Worm (Caenorhabditis elegans) whole organism, L4 larva: ENCODE measurements around the gene cyn-1.

Experiments used
- F26F4.8 ChIP-seq: fragments of 200-800 bp; sonication (Bioruptor generic); conservative IDR thresholded peaks from 2 replicates; pipeline ENCODE4 v1.3.6; 2022; ENCODE audit warnings: missing genetic modification characterization, missing compliant biosample characterization
- F37D6.2 ChIP-seq: sonication (generic microtip); optimal IDR thresholded peaks from 2 replicates; lab custom pipeline; 2016; ENCODE audit warnings: mild to moderate bottlenecking, missing genetic modification characterization, missing compliant biosample characterization
- F44E2.7 ChIP-seq: fragments of 200-800 bp; sonication (Bioruptor generic); IDR thresholded peaks from 2 replicates; pipeline ENCODE4 v2.1.2; 2022; ENCODE audit warnings: missing genetic modification characterization, missing compliant biosample characterization
- F49E8.2 ChIP-seq: sonication (generic microtip); optimal IDR thresholded peaks from 2 replicates; lab custom pipeline; 2016; ENCODE audit warnings: missing compliant biosample characterization, mild to moderate bottlenecking, missing genetic modification characterization, borderline replicate concordance
- T20F7.1 ChIP-seq: fragments of 200-800 bp; sonication (Bioruptor generic); optimal IDR thresholded peaks from 2 replicates; lab custom pipeline; 2018; ENCODE audit warnings: mild to moderate bottlenecking, missing genetic modification characterization, missing compliant biosample characterization
- Y105C5A.15 ChIP-seq: fragments of 200-800 bp; sonication (Bioruptor generic); IDR thresholded peaks from 2 replicates; pipeline ENCODE4 v1.3.6; 2022; ENCODE audit warnings: missing genetic modification characterization, missing compliant biosample characterization
- Y48G9A.11 ChIP-seq: fragments of 200-800 bp; sonication (Bioruptor generic); IDR thresholded peaks from 2 replicates; pipeline ENCODE4 v1.3.6; 2022; ENCODE audit warnings: missing genetic modification reagents, missing genetic modification characterization, missing compliant biosample characterization
- Y5F2A.4 ChIP-seq: fragments of 200-800 bp; sonication (Bioruptor generic); optimal IDR thresholded peaks from 2 replicates; lab custom pipeline; 2018; ENCODE audit warnings: mild to moderate bottlenecking, missing genetic modification characterization, missing compliant biosample characterization
- aha-1 ChIP-seq: fragments of 150-350 bp; peaks from one replicate; lab custom pipeline; 2014; ENCODE audit warnings: missing biosample characterization, missing genetic modification characterization
- arid-1 ChIP-seq: fragments of 200-800 bp; sonication (Bioruptor generic); conservative IDR thresholded peaks from 2 replicates; pipeline ENCODE4 v1.3.6; 2022; ENCODE audit warnings: missing genetic modification reagents, missing genetic modification characterization, missing compliant biosample characterization
- attf-4 ChIP-seq: sonication (generic microtip); optimal IDR thresholded peaks from 3 replicates; lab custom pipeline; 2017; ENCODE audit warnings: missing biosample characterization, missing genetic modification characterization
- ceh-20 ChIP-seq: fragments of 200-800 bp; sonication (Bioruptor generic); IDR thresholded peaks from 2 replicates; pipeline ENCODE4 v1.3.6; 2022; ENCODE audit warnings: missing genetic modification reagents, missing genetic modification characterization, missing compliant biosample characterization
- ceh-32 ChIP-seq: sonication (generic microtip); optimal IDR thresholded peaks from 2 replicates; lab custom pipeline; 2016; ENCODE audit warnings: mild to moderate bottlenecking, missing genetic modification characterization, missing compliant biosample characterization; ENCODE audit not compliant: poor library complexity
- ceh-62 ChIP-seq: sonication (generic microtip); optimal IDR thresholded peaks from 2 replicates; lab custom pipeline; 2017; ENCODE audit warnings: missing biosample characterization, missing genetic modification characterization
- ceh-82 ChIP-seq: sonication (generic microtip); optimal IDR thresholded peaks from 2 replicates; lab custom pipeline; 2017; ENCODE audit warnings: missing biosample characterization, missing genetic modification characterization
- ces-1 ChIP-seq: fragments of 150-350 bp; sonication (generic microtip); optimal IDR thresholded peaks from 4 replicates; lab custom pipeline; 2014; ENCODE audit warnings: missing biosample characterization, missing genetic modification reagents, missing genetic modification characterization
- daf-12 ChIP-seq: fragments of 150-350 bp; optimal IDR thresholded peaks from 2 replicates; lab custom pipeline; 2014; ENCODE audit warnings: missing biosample characterization, missing genetic modification reagents, missing genetic modification characterization
- dmd-6 ChIP-seq: fragments of 200-800 bp; sonication (Bioruptor generic); IDR thresholded peaks from 2 replicates; pipeline ENCODE4 v1.3.6; 2022; ENCODE audit warnings: missing genetic modification reagents, missing genetic modification characterization, missing compliant biosample characterization
- dpl-1 ChIP-seq: fragments of 150-350 bp; optimal IDR thresholded peaks from 2 replicates; lab custom pipeline; 2014; ENCODE audit warnings: missing biosample characterization, missing genetic modification reagents, missing genetic modification characterization
- dve-1 ChIP-seq: sonication (generic microtip); optimal IDR thresholded peaks from 2 replicates; lab custom pipeline; 2017; ENCODE audit warnings: antibody characterized with exemption, mild to moderate bottlenecking, missing genetic modification characterization, missing compliant biosample characterization; ENCODE audit not compliant: insufficient read depth
- egl-27 ChIP-seq: sonication (generic microtip); optimal IDR thresholded peaks from 3 replicates; lab custom pipeline; 2017; ENCODE audit warnings: missing biosample characterization, missing genetic modification reagents, missing genetic modification characterization
- egl-43 ChIP-seq: fragments of 200-800 bp; sonication (Bioruptor generic); IDR thresholded peaks from 2 replicates; pipeline ENCODE4 v1.3.6; 2022; ENCODE audit warnings: missing genetic modification reagents, missing genetic modification characterization, missing compliant biosample characterization
- fkh-10 ChIP-seq: fragments of 150-350 bp; optimal IDR thresholded peaks from 2 replicates; lab custom pipeline; 2014; ENCODE audit warnings: missing biosample characterization, missing genetic modification reagents, missing genetic modification characterization
- gei-8 ChIP-seq: fragments of 200-800 bp; sonication (Bioruptor generic); optimal IDR thresholded peaks from 2 replicates; lab custom pipeline; 2018; ENCODE audit warnings: mild to moderate bottlenecking, missing genetic modification characterization, missing compliant biosample characterization
- hif-1 ChIP-seq, 2 experiments: sonication (generic microtip); optimal IDR thresholded peaks; 2 replicates each; lab custom pipeline; 2016 to 2017; ENCODE audit warnings: missing compliant biosample characterization in 2 of 2, missing genetic modification characterization in 2 of 2, missing genetic modification reagents in 2 of 2, missing genotype in 2 of 2, mild to moderate bottlenecking in 1 of 2
- lim-7 ChIP-seq: fragments of 200-800 bp; sonication (Bioruptor generic); IDR thresholded peaks from 2 replicates; pipeline ENCODE4 v1.3.6; 2022; ENCODE audit warnings: missing genetic modification characterization, missing compliant biosample characterization
- lin-15B ChIP-seq: fragments of 150-350 bp; sonication (generic microtip); optimal IDR thresholded peaks from 3 replicates; lab custom pipeline; 2014; ENCODE audit warnings: missing biosample characterization, missing genetic modification characterization
- lin-38 ChIP-seq: fragments of 200-800 bp; sonication (Bioruptor generic); IDR thresholded peaks from 2 replicates; pipeline ENCODE4 v1.3.6; 2022; ENCODE audit warnings: missing genetic modification reagents, missing genetic modification characterization, missing compliant biosample characterization
- lin-39 ChIP-seq: fragments of 150-350 bp; optimal IDR thresholded peaks from 2 replicates; lab custom pipeline; 2014; ENCODE audit warnings: missing biosample characterization, missing genetic modification reagents, missing genetic modification characterization
- mdl-1 ChIP-seq, 2 experiments: fragments of 150-350 bp in 1 of 2; sonication (generic microtip) in 1 of 2; optimal IDR thresholded peaks; 2 replicates each; lab custom pipeline; 2014 to 2017; ENCODE audit warnings: missing biosample characterization in 2 of 2, missing genetic modification characterization in 2 of 2
- mep-1 ChIP-seq: fragments of 150-350 bp; sonication (generic microtip); optimal IDR thresholded peaks from 3 replicates; lab custom pipeline; 2014; ENCODE audit warnings: missing biosample characterization, missing genetic modification characterization
- mxl-2 ChIP-seq: fragments of 200-800 bp; sonication (Bioruptor generic); conservative IDR thresholded peaks from 2 replicates; pipeline ENCODE4 v1.3.6; 2022; ENCODE audit warnings: missing genetic modification reagents, missing genetic modification characterization, missing compliant biosample characterization
- mxl-3 ChIP-seq: fragments of 200-800 bp; sonication (Bioruptor generic); optimal IDR thresholded peaks from 2 replicates; lab custom pipeline; 2018; ENCODE audit warnings: mild to moderate bottlenecking, missing genetic modification characterization, missing compliant biosample characterization
- nhr-10 ChIP-seq: fragments of 150-350 bp; optimal IDR thresholded peaks from 2 replicates; lab custom pipeline; 2014; ENCODE audit warnings: missing biosample characterization, missing genetic modification characterization
- nhr-102 ChIP-seq: sonication (generic microtip); optimal IDR thresholded peaks from 2 replicates; lab custom pipeline; 2016; ENCODE audit warnings: mild to moderate bottlenecking, missing genetic modification characterization, moderate library complexity, missing compliant biosample characterization
- nhr-28 ChIP-seq: fragments of 150-350 bp; optimal IDR thresholded peaks from 2 replicates; lab custom pipeline; 2014; ENCODE audit warnings: missing biosample characterization, missing genetic modification characterization
- nhr-6 ChIP-seq: fragments of 150-350 bp; optimal IDR thresholded peaks from 2 replicates; lab custom pipeline; 2014; ENCODE audit warnings: missing biosample characterization, missing genetic modification characterization
- pha-4 ChIP-seq, 2 experiments: fragments of 150-350 bp in 1 of 2; fragments of 200-800 bp in 1 of 2; sonication (Bioruptor generic) in 1 of 2; IDR thresholded peaks in 1 of 2; optimal IDR thresholded peaks in 1 of 2; 2 replicates each; pipeline versions ENCODE4 v1.3.6 to Lab custom; 2014 to 2022; ENCODE audit warnings: missing genetic modification characterization in 2 of 2, missing genetic modification reagents in 2 of 2, missing biosample characterization in 1 of 2, missing compliant biosample characterization in 1 of 2
- sdz-12 ChIP-seq: fragments of 200-800 bp; sonication (Bioruptor generic); optimal IDR thresholded peaks from 2 replicates; lab custom pipeline; 2018; ENCODE audit warnings: mild to moderate bottlenecking, missing genetic modification characterization, missing compliant biosample characterization
- set-16 ChIP-seq: fragments of 200-800 bp; sonication (Bioruptor generic); IDR thresholded peaks from 2 replicates; pipeline ENCODE4 v1.3.6; 2022; ENCODE audit warnings: missing genetic modification reagents, missing genetic modification characterization, missing compliant biosample characterization
- skn-1 ChIP-seq: fragments of 150-350 bp; optimal IDR thresholded peaks from 2 replicates; lab custom pipeline; 2014; ENCODE audit warnings: missing biosample characterization, missing genetic modification characterization
- snpc-1.2 ChIP-seq: fragments of 200-800 bp; sonication (Bioruptor generic); IDR thresholded peaks from 2 replicates; pipeline ENCODE4 v1.3.6; 2022; ENCODE audit warnings: missing genetic modification reagents, missing genetic modification characterization, missing compliant biosample characterization
- snpc-4 ChIP-seq: fragments of 150-350 bp; optimal IDR thresholded peaks from 2 replicates; lab custom pipeline; 2014; ENCODE audit warnings: missing biosample characterization, missing genetic modification characterization
- spr-3 ChIP-seq: fragments of 200-800 bp; sonication (Bioruptor generic); optimal IDR thresholded peaks from 2 replicates; lab custom pipeline; 2018; ENCODE audit warnings: mild to moderate bottlenecking, missing genetic modification characterization, missing compliant biosample characterization
- tag-97 ChIP-seq: fragments of 200-800 bp; sonication (Bioruptor generic); IDR thresholded peaks from 2 replicates; pipeline ENCODE4 v1.3.6; 2022; ENCODE audit warnings: missing genetic modification characterization, missing compliant biosample characterization
- unc-130 ChIP-seq: sonication (generic microtip); optimal IDR thresholded peaks from 2 replicates; lab custom pipeline; 2016; ENCODE audit warnings: missing genetic modification reagents, missing genetic modification characterization, missing compliant biosample characterization
- zfp-2 ChIP-seq: sonication (generic microtip); optimal IDR thresholded peaks from 2 replicates; lab custom pipeline; 2016; ENCODE audit warnings: mild to moderate bottlenecking, missing genetic modification characterization, missing compliant biosample characterization
- zfp-3 ChIP-seq: fragments of 200-800 bp; sonication (Bioruptor generic); conservative IDR thresholded peaks from 2 replicates; pipeline ENCODE4 v1.3.6; 2022; ENCODE audit warnings: missing genetic modification reagents, missing genetic modification characterization, missing compliant biosample characterization
- ztf-11 ChIP-seq: fragments of 150-350 bp; optimal IDR thresholded peaks from 2 replicates; lab custom pipeline; 2014; ENCODE audit warnings: missing biosample characterization, missing genetic modification characterization
- ztf-7 ChIP-seq: fragments of 150-350 bp; optimal IDR thresholded peaks from 2 replicates; lab custom pipeline; 2014; ENCODE audit warnings: missing biosample characterization, missing genetic modification characterization

cyn-1 gene

DNA sequence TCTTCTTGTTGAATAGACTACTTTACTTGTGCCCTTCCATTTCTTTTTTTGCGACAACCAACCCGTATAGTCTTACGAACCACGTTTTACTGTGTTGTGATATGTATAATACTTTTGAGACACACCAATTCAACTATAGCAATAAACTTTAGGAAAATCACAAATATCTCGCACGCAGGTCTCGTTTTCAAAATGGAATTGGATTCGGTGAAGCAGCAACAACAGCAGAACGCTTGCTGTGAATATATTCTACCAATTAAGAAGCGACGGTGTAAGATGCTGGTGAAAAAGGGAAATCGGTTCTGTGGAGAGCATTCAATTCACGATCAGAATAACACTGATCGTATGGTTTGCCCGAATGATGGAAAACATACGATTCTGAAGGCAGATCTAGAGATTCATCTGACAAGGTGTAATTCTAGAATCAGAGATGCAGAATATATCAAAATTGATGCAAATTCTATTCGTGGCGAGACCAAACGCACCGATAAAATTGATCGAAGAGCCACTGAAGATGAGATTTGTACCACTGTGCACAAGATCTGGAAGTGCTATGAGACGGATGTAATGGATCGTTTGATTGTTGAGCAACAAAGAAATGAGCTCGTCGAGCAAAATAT lies 1.5 kb upstream of the cyn-1 start, which contains the start of gene Y49A3A.3:
Gene Y49A3A.3 (plus strand): TSS at position 153 of the 620 bp plus-strand sequence.
- TF ChIP-seq dve-1 (tag; lab: Kevin White, UChicago) (peak; percentile 60), attf-4 (tag; lab: Kevin White, UChicago) (no peak), dmd-6 (GFP tag; lab: Robert Waterston, UW) (peak; percentile 54), ceh-32 (tag; lab: Kevin White, UChicago) (no peak), ztf-7 (no peak), ztf-11 (tag; lab: Kevin White, UChicago) (no peak), ceh-20 (no peak), F37D6.2 (no peak), gei-8 (GFP tag; lab: Kevin White, UChicago) (no peak), Y105C5A.15 (peak; percentile 49; the same call in 1 of the 2 replicates), sdz-12 (GFP tag; lab: Kevin White, UChicago) (peak; percentile 85), set-16 (GFP tag; lab: Robert Waterston, UW) (no peak), snpc-1.2 (peak; percentile 68; the same call in 1 of the 2 replicates), lin-39 (tag; lab: Kevin White, UChicago) (no peak), skn-1 (tag; lab: Kevin White, UChicago) (no peak), zfp-3 (GFP tag; lab: Robert Waterston, UW) (peak; percentile 82; the same call in 1 of the 2 replicates), hif-1 (tag; optimal IDR thresholded peaks at IDR 0.05; lab: Kevin White, UChicago) (no peak), ces-1 (GFP tag; lab: Kevin White, UChicago) (no peak), mep-1 (tag; lab: Kevin White, UChicago) (peak; percentile 70), dpl-1 (GFP tag; lab: Kevin White, UChicago) (no peak), egl-27 (no peak), pha-4 (GFP tag; IDR thresholded peaks at IDR 0.05; lab: Robert Waterston, UW) (peak; percentile 67), pha-4 (tag; optimal IDR thresholded peaks at IDR 0.05; lab: Kevin White, UChicago) (no peak), Y48G9A.11 (GFP tag; lab: Robert Waterston, UW) (no peak), unc-130 (GFP tag; lab: Kevin White, UChicago) (no peak), fkh-10 (GFP tag; lab: Kevin White, UChicago) (no peak), nhr-10 (tag; lab: Kevin White, UChicago) (no peak), nhr-102 (tag; lab: Kevin White, UChicago) (peak; percentile 91), nhr-6 (tag; lab: Kevin White, UChicago) (peak; percentile 56), aha-1 (tag; lab: Kevin White, UChicago) (peak; percentile 94), nhr-28 (tag; lab: Kevin White, UChicago) (no peak), F26F4.8 (GFP tag; lab: Robert Waterston, UW) (peak; percentile 27; the same call in 1 of the 2 replicates), ceh-82 (no peak), Y5F2A.4 (GFP tag; lab: Kevin White, UChicago) (peak; percentile 62), T20F7.1 (GFP tag; lab: Kevin White, UChicago) (peak; percentile 60), mxl-2 (0 out of 2 replicates have a peak, but pooled peaks have one; percentile 7), F49E8.2 (tag; lab: Kevin White, UChicago) (no peak), spr-3 (GFP tag; lab: Kevin White, UChicago) (peak; percentile 67), daf-12 (tag; lab: Kevin White, UChicago) (no peak), arid-1 (GFP tag; lab: Robert Waterston, UW) (peak; percentile 58; the same call in 1 of the 2 replicates), lim-7 (GFP tag; lab: Robert Waterston, UW) (no peak), mxl-3 (peak; percentile 9), snpc-4 (tag; lab: Kevin White, UChicago) (no peak), F44E2.7 (GFP tag; lab: Robert Waterston, UW) (no peak), lin-38 (GFP tag; lab: Robert Waterston, UW) (peak; percentile 66), ceh-62 (tag; lab: Kevin White, UChicago) (no peak), lin-15B (no peak), egl-43 (GFP tag; lab: Robert Waterston, UW) (peak; percentile 69; the same call in 1 of the 2 replicates), tag-97 (GFP tag; lab: Robert Waterston, UW) (no peak), zfp-2 (no peak), mdl-1 (tag; optimal IDR thresholded peaks at IDR 0.05; lab: Kevin White, UChicago) (no peak)
